Worm (Caenorhabditis elegans): ENCODE data around the gene AH9.6.

ce11 chrX:2316205-2316604 is 48.3 kb upstream of the AH9.6 start:
- TF ChIP-seq lsy-2 (tag; optimal IDR thresholded peaks at IDR 0.05) (no peak), blmp-1 (tag; optimal IDR thresholded peaks at IDR 0.05) (no peak), nhr-28 (tag; optimal IDR thresholded peaks at IDR 0.05) (no peak), unc-39 (tag; optimal IDR thresholded peaks at IDR 0.05) (no peak), lin-13 (tag; optimal IDR thresholded peaks at IDR 0.05) (no peak)
